Worm (Caenorhabditis elegans): ENCODE data around the gene cdr-1.

cdr-1 gene

ce11 chrV:15913714-15914113 is 7.4 kb upstream of the cdr-1 start, which contains the start of gene F35E8.7:
TSS of gene F35E8.7 (plus strand) at chrV:15914014.
- TF ChIP-seq pag-3 (tag; optimal IDR thresholded peaks at IDR 0.05; ENCODE audit: borderline replicate concordance) (no peak), tbx-2 (tag; optimal IDR thresholded peaks at IDR 0.05) (no peak), sox-4 (tag; optimal IDR thresholded peaks at IDR 0.05) (no peak), fkh-10 (GFP tag; optimal IDR thresholded peaks at IDR 0.05) (no peak), ceh-6 (GFP tag; optimal IDR thresholded peaks at IDR 0.05) (no peak), che-1 (tag; optimal IDR thresholded peaks at IDR 0.05) (no peak)

- TF ChIP-seq ceh-19 (GFP tag; optimal IDR thresholded peaks at IDR 0.05), result no peak
- no peak for TF ChIP-seq ceh-31 (tag; optimal IDR thresholded peaks at IDR 0.05)
- TF ChIP-seq sox-2 (GFP tag; IDR thresholded peaks at IDR 0.05), result no peak
- no peak for TF ChIP-seq pat-9 (tag; optimal IDR thresholded peaks at IDR 0.05)
- no peak for TF ChIP-seq fkh-10 (GFP tag; optimal IDR thresholded peaks at IDR 0.05)
- no peak for TF ChIP-seq ceh-34 (tag; optimal IDR thresholded peaks at IDR 0.05)
- TF ChIP-seq sdc-2 (tag; optimal IDR thresholded peaks at IDR 0.05), result no peak
- TF ChIP-seq unc-3 (GFP tag; conservative IDR thresholded peaks at IDR 0.05), result no peak
- no peak for TF ChIP-seq unc-3 (tag; optimal IDR thresholded peaks at IDR 0.05)
- TF ChIP-seq F13H6.1 (tag; optimal IDR thresholded peaks at IDR 0.05), result no peak
- TF ChIP-seq elt-2 (tag; optimal IDR thresholded peaks at IDR 0.05), result no peak
- TF ChIP-seq K09A11.1 (tag; optimal IDR thresholded peaks at IDR 0.05; ENCODE audit: insufficient read depth), result no peak
- TF ChIP-seq hlh-8 (tag; optimal IDR thresholded peaks at IDR 0.05), result no peak
- no peak for TF ChIP-seq che-1 (tag; optimal IDR thresholded peaks at IDR 0.05)
Measured at ce11 chrV:15914774-15915173, 6.3 kb upstream of the cdr-1 start.

DNA sequence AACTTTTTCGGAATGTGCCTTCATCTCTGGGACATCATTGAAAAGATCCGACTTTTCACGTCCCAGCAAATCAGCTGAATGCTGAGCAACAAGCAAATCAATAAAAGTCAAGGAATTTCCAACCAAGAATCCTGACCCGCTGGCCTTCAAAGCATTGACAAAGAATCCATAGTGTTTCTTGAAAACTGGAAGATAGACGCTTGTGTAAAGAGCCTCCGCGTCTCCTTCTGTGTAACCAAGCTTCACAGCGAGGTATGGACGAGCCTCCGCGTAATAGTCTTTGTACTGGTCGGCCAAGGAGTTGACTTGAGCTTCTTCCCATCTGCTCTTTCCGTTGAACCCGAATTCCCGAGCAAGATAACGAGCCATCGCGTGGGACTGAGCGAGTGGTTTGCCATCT is 5.8 kb upstream of the cdr-1 start:
- TF ChIP-seq unc-3 (GFP tag; conservative IDR thresholded peaks at IDR 0.05), result no peak
- no peak for TF ChIP-seq unc-3 (tag; optimal IDR thresholded peaks at IDR 0.05)
- TF ChIP-seq rnt-1 (tag; optimal IDR thresholded peaks at IDR 0.05), result no peak
- no peak for TF ChIP-seq hlh-8 (tag; optimal IDR thresholded peaks at IDR 0.05)

DNA sequence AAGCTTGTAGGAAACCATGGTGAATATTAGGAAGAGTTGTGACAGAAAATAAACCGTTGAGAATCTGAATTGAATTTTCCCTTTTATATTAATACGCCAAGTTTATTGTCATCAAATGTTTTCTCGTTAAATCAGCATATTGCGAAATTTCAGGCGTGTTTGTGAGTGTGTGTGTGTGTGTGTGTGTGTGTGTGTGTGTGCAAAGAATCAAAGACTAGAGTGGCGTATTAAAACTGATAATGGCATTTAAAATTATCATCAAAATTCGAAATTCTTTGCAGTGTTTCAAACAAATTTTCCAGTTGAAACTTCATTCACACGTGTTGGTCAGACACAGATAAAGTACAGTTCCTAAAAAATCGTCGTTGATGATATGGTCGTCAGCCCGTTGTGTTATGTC is 5.2 kb upstream of the cdr-1 start, which contains the start of gene gst-38:
Gene gst-38 (minus strand): TSS at position 152 of the 400 bp plus-strand sequence.
- TF ChIP-seq unc-86 (tag; optimal IDR thresholded peaks at IDR 0.05), result no peak
- TF ChIP-seq C08G9.2 (tag; optimal IDR thresholded peaks at IDR 0.05), result no peak
- TF ChIP-seq K09A11.1 (tag; optimal IDR thresholded peaks at IDR 0.05; ENCODE audit: insufficient read depth), result no peak
- TF ChIP-seq pax-1 (tag; optimal IDR thresholded peaks at IDR 0.05), result no peak
- TF ChIP-seq hlh-6 (tag; optimal IDR thresholded peaks at IDR 0.05), result no peak
- no peak for TF ChIP-seq gmeb-2 (tag; optimal IDR thresholded peaks at IDR 0.05)
- TF ChIP-seq lim-6 (tag; optimal IDR thresholded peaks at IDR 0.05), result no peak
- no peak for TF ChIP-seq unc-42 (tag; optimal IDR thresholded peaks at IDR 0.05)
- no peak for TF ChIP-seq pha-4 (tag; optimal IDR thresholded peaks at IDR 0.05)
- no peak for TF ChIP-seq Y22D7AL.16 (tag; optimal IDR thresholded peaks at IDR 0.05)
- no peak for TF ChIP-seq odd-2 (tag; optimal IDR thresholded peaks at IDR 0.05)

DNA sequence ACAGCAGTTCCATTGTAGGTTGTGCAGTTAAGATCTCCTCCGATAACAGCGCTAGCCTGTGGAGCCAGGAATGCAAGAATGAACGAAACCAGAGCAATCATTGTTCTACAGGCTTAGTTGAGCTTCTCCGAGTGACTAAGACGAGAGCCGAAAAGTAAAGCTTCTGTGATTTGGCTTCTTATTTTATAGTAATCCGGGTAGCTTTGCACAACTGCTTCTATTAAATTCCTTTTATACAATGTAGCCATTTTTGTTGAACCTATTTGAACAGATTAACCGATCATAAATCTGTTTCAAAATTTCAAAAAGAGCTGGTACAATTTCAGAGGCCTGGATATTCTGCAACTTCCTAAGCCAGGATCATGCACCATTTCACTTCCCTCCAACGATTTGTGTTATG is 3.7 kb upstream of the cdr-1 start, which contains the start of gene F35E8.9:
Gene F35E8.9 (minus strand): TSS at position 101 of the 400 bp plus-strand sequence.
- TF ChIP-seq elt-4 (tag; optimal IDR thresholded peaks at IDR 0.05) (no peak), tbx-2 (tag; optimal IDR thresholded peaks at IDR 0.05) (no peak), ceh-45 (GFP tag; IDR thresholded peaks at IDR 0.05) (no peak), unc-42 (tag; optimal IDR thresholded peaks at IDR 0.05) (no peak), fkh-6 (tag; optimal IDR thresholded peaks at IDR 0.05) (no peak), C38D4.7 (GFP tag; optimal IDR thresholded peaks at IDR 0.05) (no peak), unc-55 (GFP tag; optimal IDR thresholded peaks at IDR 0.05) (no peak)

Measured in whole organism, late embryonic.